Fruit fly (Drosophila melanogaster) S2 (cell line): ENCODE data around the gene CG17239.

ENCODE experiments used
- CG8478 ChIP-seq: fragments of >200 bp; optimal IDR thresholded peaks from 2 replicates; lab custom pipeline; 2018
- CTCF ChIP-seq, 2 experiments: fragments of >200 bp; optimal IDR thresholded peaks; 2 replicates each; lab custom pipeline; 2018

- no peak for TF ChIP-seq CG8478 (lab: Kevin White, UChicago)
- TF ChIP-seq CTCF (optimal IDR thresholded peaks at IDR 0.05; lab: Kevin White, UChicago), result no peak
These were observed 12.9 kb downstream of the CG17239 start, which contains the start of gene Tengl2 for dm6 chr2L:2239284-2239683.
